Worm (Caenorhabditis elegans) whole organism, L1 larva: ENCODE results near the gene mboa-2.

Source experiments
- aly-2 ChIP-seq: fragments of 150-350 bp; optimal IDR thresholded peaks from 2 replicates; lab custom pipeline; 2014; ENCODE audit warnings: missing biosample characterization, missing genetic modification characterization
- jun-1 ChIP-seq: fragments of 150-350 bp; optimal IDR thresholded peaks from 2 replicates; lab custom pipeline; 2014; ENCODE audit warnings: missing biosample characterization, missing genetic modification reagents, missing genetic modification characterization
- lsy-2 ChIP-seq, 2 experiments: fragments of 150-350 bp; optimal IDR thresholded peaks; 2 replicates each; lab custom pipeline; 2014; ENCODE audit warnings: missing biosample characterization in 2 of 2, missing genetic modification characterization in 2 of 2
- pax-3 ChIP-seq: fragments of 200-800 bp; sonication (Bioruptor generic); optimal IDR thresholded peaks from 2 replicates; lab custom pipeline; 2018; ENCODE audit warnings: mild to moderate bottlenecking, missing genetic modification characterization, moderate library complexity, missing compliant biosample characterization
- pqm-1 ChIP-seq: sonication (generic microtip); optimal IDR thresholded peaks from 3 replicates; lab custom pipeline; 2017; ENCODE audit warnings: missing biosample characterization, missing genetic modification characterization
- unc-130 ChIP-seq: fragments of 150-350 bp; optimal IDR thresholded peaks from 2 replicates; lab custom pipeline; 2017; ENCODE audit warnings: missing biosample characterization, missing genetic modification characterization, inconsistent platforms
- ztf-4 ChIP-seq: fragments of 150-350 bp; optimal IDR thresholded peaks from 2 replicates; lab custom pipeline; 2014; ENCODE audit warnings: missing biosample characterization, missing genetic modification characterization

DNA sequence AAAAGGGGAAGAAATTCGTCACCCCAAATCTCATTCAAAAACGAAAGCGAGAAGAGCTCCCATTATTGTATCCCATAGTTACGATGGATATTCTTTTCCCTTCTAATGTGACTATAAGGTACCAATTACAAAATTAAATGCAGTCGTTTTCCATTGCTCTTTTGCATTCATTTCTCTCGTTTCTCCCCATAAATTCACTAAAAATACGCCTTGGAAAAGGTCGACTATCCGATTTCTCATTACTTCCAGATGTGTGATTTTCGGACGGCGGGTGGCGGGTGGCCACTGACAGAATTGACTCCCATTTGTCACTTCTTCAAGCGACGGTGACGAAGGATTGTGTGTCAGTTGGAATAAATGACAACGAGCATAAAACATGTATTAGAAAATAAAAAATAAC lies 11.2 kb upstream of the mboa-2 start:
- no peak for TF ChIP-seq pax-3 (tag; lab: Kevin White, UChicago)
- TF ChIP-seq jun-1 = no peak
- no peak for TF ChIP-seq lsy-2 (tag; optimal IDR thresholded peaks at IDR 0.05; lab: Kevin White, UChicago)
- no peak for TF ChIP-seq aly-2 (tag; lab: Kevin White, UChicago)
- TF ChIP-seq unc-130 = no peak
- no peak for TF ChIP-seq pqm-1 (tag; lab: Kevin White, UChicago)
- TF ChIP-seq ztf-4 (tag; lab: Kevin White, UChicago) = no peak
